Fruit fly (Drosophila melanogaster) whole organism, embryonic: ENCODE measurements around the gene klg.

Source experiments
- Bteb2 ChIP-seq: fragments of 200-800 bp; sonication (Bioruptor generic); optimal IDR thresholded peaks from 2 replicates; lab custom pipeline; 2016; ENCODE audit warnings: missing biosample characterization, missing genetic modification characterization
- CG10654 ChIP-seq: fragments of 200-800 bp; sonication (Bioruptor generic); optimal IDR thresholded peaks from 2 replicates; lab custom pipeline; 2016; ENCODE audit warnings: missing biosample characterization, missing genetic modification characterization
- CG11085 ChIP-seq: fragments of 200-800 bp; sonication (Bioruptor generic); IDR thresholded peaks from 2 replicates; pipeline ENCODE4 v1.3.6; 2022; ENCODE audit warnings: missing biosample characterization, missing genetic modification characterization
- CG11093 ChIP-seq: fragments of 200-800 bp; sonication (Bioruptor generic); IDR thresholded peaks from 3 replicates; pipeline ENCODE4 v1.3.6; 2022; ENCODE audit warnings: missing biosample characterization, missing genetic modification characterization
- CG11247 ChIP-seq: fragments of 200-800 bp; sonication (Bioruptor generic); IDR thresholded peaks from 2 replicates; pipeline ENCODE4 v1.3.6; 2022; ENCODE audit warnings: missing biosample characterization, missing genetic modification characterization
- CG12769 ChIP-seq: fragments of 200-800 bp; sonication (Bioruptor generic); optimal IDR thresholded peaks from 2 replicates; lab custom pipeline; 2019; ENCODE audit warnings: missing biosample characterization, mild to moderate bottlenecking, missing genetic modification characterization, moderate library complexity
- CG13624 ChIP-seq: fragments of 200-800 bp; sonication (Bioruptor generic); optimal IDR thresholded peaks from 2 replicates; lab custom pipeline; 2016; ENCODE audit warnings: missing biosample characterization, missing genetic modification characterization
- CG14710 ChIP-seq: fragments of 200-800 bp; sonication (Bioruptor generic); optimal IDR thresholded peaks from 3 replicates; lab custom pipeline; 2019; ENCODE audit warnings: missing biosample characterization, mild to moderate bottlenecking, missing genetic modification characterization, moderate library complexity
- CG15073 ChIP-seq: fragments of 200-800 bp; sonication (Bioruptor generic); optimal IDR thresholded peaks from 2 replicates; lab custom pipeline; 2016; ENCODE audit warnings: missing biosample characterization, missing genetic modification characterization
- CG2120 ChIP-seq: fragments of 200-800 bp; sonication (Bioruptor generic); optimal IDR thresholded peaks from 3 replicates; lab custom pipeline; 2016; ENCODE audit warnings: missing biosample characterization, missing genetic modification characterization
- CG33557 ChIP-seq: fragments of 200-800 bp; sonication (Bioruptor generic); optimal IDR thresholded peaks from 2 replicates; lab custom pipeline; 2019; ENCODE audit warnings: missing biosample characterization, mild to moderate bottlenecking, missing genetic modification characterization, moderate library complexity
- CG34224 ChIP-seq: fragments of 200-800 bp; sonication (Bioruptor generic); IDR thresholded peaks from 3 replicates; pipeline ENCODE4 v1.3.6; 2022; ENCODE audit warnings: missing biosample characterization, missing genetic modification characterization; ENCODE audit not compliant: partially characterized antibody
- CG3838 ChIP-seq: fragments of 200-800 bp; sonication (Bioruptor generic); optimal IDR thresholded peaks from 3 replicates; lab custom pipeline; 2016; ENCODE audit warnings: missing biosample characterization, missing genetic modification characterization
- CG8359 ChIP-seq: fragments of 200-800 bp; sonication (Bioruptor generic); optimal IDR thresholded peaks from 2 replicates; lab custom pipeline; 2017; ENCODE audit warnings: missing biosample characterization, mild to moderate bottlenecking, missing genetic modification characterization, borderline replicate concordance
- CG8388 ChIP-seq: fragments of 200-800 bp; sonication (Bioruptor generic); optimal IDR thresholded peaks from 2 replicates; lab custom pipeline; 2019; ENCODE audit warnings: missing biosample characterization, mild to moderate bottlenecking, missing genetic modification characterization, moderate library complexity
- CG9215 ChIP-seq: fragments of 200-800 bp; sonication (Bioruptor generic); IDR thresholded peaks from 2 replicates; pipeline ENCODE4 v1.3.6; 2022; ENCODE audit warnings: missing biosample characterization, missing genetic modification characterization
- CTCF ChIP-seq: fragments of 200-800 bp; sonication (Bioruptor generic); optimal IDR thresholded peaks from 2 replicates; lab custom pipeline; 2017; ENCODE audit warnings: missing biosample characterization, mild to moderate bottlenecking, missing genetic modification characterization, moderate library complexity
- Dip2 ChIP-seq: fragments of 200-800 bp; sonication (Bioruptor generic); IDR thresholded peaks from 2 replicates; pipeline ENCODE4 v1.3.6; 2022; ENCODE audit warnings: missing biosample characterization, missing genetic modification characterization
- Elba2 ChIP-seq: fragments of 200-800 bp; sonication (Bioruptor generic); optimal IDR thresholded peaks from 3 replicates; lab custom pipeline; 2016; ENCODE audit warnings: missing biosample characterization, missing genetic modification characterization
- GATAe ChIP-seq: fragments of 200-800 bp; sonication (Bioruptor generic); conservative IDR thresholded peaks from 2 replicates; pipeline ENCODE4 v1.3.6; 2022; ENCODE audit warnings: missing biosample characterization, missing genetic modification characterization
- HLH54F ChIP-seq: fragments of 200-800 bp; sonication (Bioruptor generic); optimal IDR thresholded peaks from 3 replicates; lab custom pipeline; 2016; ENCODE audit warnings: missing biosample characterization, missing genetic modification characterization
- HmgZ ChIP-seq: fragments of 200-800 bp; sonication (Bioruptor generic); optimal IDR thresholded peaks from 2 replicates; lab custom pipeline; 2018; ENCODE audit warnings: missing biosample characterization, mild to moderate bottlenecking, missing genetic modification characterization
- Jarid2 ChIP-seq: fragments of 200-800 bp; sonication (Bioruptor generic); optimal IDR thresholded peaks from 3 replicates; lab custom pipeline; 2017; ENCODE audit warnings: mild to moderate bottlenecking, missing biosample characterization, missing genetic modification reagents, missing genetic modification characterization
- Lhr ChIP-seq: fragments of 200-800 bp; sonication (Bioruptor generic); optimal IDR thresholded peaks from 3 replicates; lab custom pipeline; 2017; ENCODE audit warnings: mild to moderate bottlenecking, missing biosample characterization, missing genetic modification reagents, missing genetic modification characterization
- Lim3 ChIP-seq: fragments of 200-800 bp; sonication (Bioruptor generic); IDR thresholded peaks from 2 replicates; pipeline ENCODE4 v1.3.6; 2022; ENCODE audit warnings: missing biosample characterization, missing genetic modification characterization
- Pdp1 ChIP-seq, 2 experiments: fragments of 200-800 bp; sonication (Bioruptor generic); optimal IDR thresholded peaks; 3 replicates each; lab custom pipeline; 2016; ENCODE audit warnings: missing biosample characterization in 2 of 2, missing genetic modification characterization in 2 of 2, mild to moderate bottlenecking in 1 of 2, moderate library complexity in 1 of 2
- Rx ChIP-seq: fragments of 200-800 bp; sonication (Bioruptor generic); IDR thresholded peaks from 2 replicates; pipeline ENCODE4 v1.3.6; 2022; ENCODE audit warnings: missing biosample characterization, missing genetic modification characterization
- Sin3A ChIP-seq: fragments of >200 bp; optimal IDR thresholded peaks from 2 replicates; lab custom pipeline; 2018
- Sry-β ChIP-seq: fragments of 200-800 bp; sonication (Bioruptor generic); optimal IDR thresholded peaks from 2 replicates; lab custom pipeline; 2018; ENCODE audit warnings: missing biosample characterization, mild to moderate bottlenecking, missing genetic modification characterization, moderate library complexity
- Trl ChIP-seq, 3 experiments: fragments of >200 bp in 2 of 3; fragments of 200-800 bp in 1 of 3; sonication (Bioruptor generic) in 1 of 3; optimal IDR thresholded peaks; 2 replicates in 1 of 3; 3 replicates in 2 of 3; lab custom pipeline; 2016 to 2017; ENCODE audit warnings: missing biosample characterization in 1 of 3, missing genetic modification characterization in 1 of 3
- Xrp1 ChIP-seq: fragments of 200-800 bp; sonication (Bioruptor generic); IDR thresholded peaks from 2 replicates; pipeline ENCODE4 v1.3.6; 2022; ENCODE audit warnings: missing biosample characterization, missing genetic modification characterization
- YL-1 ChIP-seq: fragments of 200-800 bp; sonication (Bioruptor generic); optimal IDR thresholded peaks from 3 replicates; lab custom pipeline; 2017; ENCODE audit warnings: missing biosample characterization, mild to moderate bottlenecking, missing genetic modification characterization
- bsh ChIP-seq, 2 experiments: fragments of 200-800 bp; sonication (Bioruptor generic); optimal IDR thresholded peaks; 2 replicates each; lab custom pipeline; 2017 to 2018; ENCODE audit warnings: mild to moderate bottlenecking in 2 of 2, missing biosample characterization in 2 of 2, missing genetic modification characterization in 2 of 2, moderate library complexity in 1 of 2
- cad ChIP-seq: fragments of >200 bp; optimal IDR thresholded peaks from 2 replicates; lab custom pipeline; 2017; ENCODE audit warnings: missing biosample characterization, missing genetic modification characterization
- cwo ChIP-seq: fragments of 200-800 bp; sonication (Bioruptor generic); optimal IDR thresholded peaks from 3 replicates; lab custom pipeline; 2017; ENCODE audit warnings: missing biosample characterization, missing genetic modification characterization, mild to moderate bottlenecking, moderate library complexity, missing genetic modification reagents
- fru ChIP-seq: fragments of >200 bp; optimal IDR thresholded peaks from 2 replicates; lab custom pipeline; 2017
- inv ChIP-seq: fragments of 200-800 bp; sonication (Bioruptor generic); IDR thresholded peaks from 2 replicates; pipeline ENCODE4 v1.3.6; 2022; ENCODE audit warnings: missing biosample characterization, missing genetic modification characterization; ENCODE audit not compliant: partially characterized antibody
- jigr1 ChIP-seq: fragments of 200-800 bp; sonication (Bioruptor generic); IDR thresholded peaks from 3 replicates; pipeline ENCODE4 v1.3.6; 2022; ENCODE audit warnings: missing biosample characterization, missing genetic modification characterization
- kah ChIP-seq: fragments of 200-800 bp; sonication (Bioruptor generic); optimal IDR thresholded peaks from 2 replicates; lab custom pipeline; 2018; ENCODE audit warnings: missing biosample characterization, mild to moderate bottlenecking, missing genetic modification characterization
- klu ChIP-seq: fragments of 200-800 bp; sonication (Bioruptor generic); IDR thresholded peaks from 2 replicates; pipeline ENCODE4 v1.3.6; 2022; ENCODE audit warnings: missing biosample characterization, missing genetic modification characterization
- kni ChIP-seq: fragments of 200-800 bp; sonication (Bioruptor generic); optimal IDR thresholded peaks from 3 replicates; lab custom pipeline; 2017; ENCODE audit warnings: mild to moderate bottlenecking, missing biosample characterization, missing genetic modification reagents, missing genetic modification characterization
- maf-S ChIP-seq: fragments of 200-800 bp; sonication (Bioruptor generic); optimal IDR thresholded peaks from 2 replicates; lab custom pipeline; 2016; ENCODE audit warnings: missing biosample characterization, missing genetic modification characterization
- nmo ChIP-seq: fragments of 200-800 bp; sonication (Bioruptor generic); optimal IDR thresholded peaks from 2 replicates; lab custom pipeline; 2018; ENCODE audit warnings: missing biosample characterization, mild to moderate bottlenecking, missing genetic modification characterization, moderate library complexity
- phol ChIP-seq: fragments of 200-800 bp; sonication (Bioruptor generic); optimal IDR thresholded peaks from 3 replicates; lab custom pipeline; 2018; ENCODE audit warnings: missing biosample characterization, mild to moderate bottlenecking, missing genetic modification characterization, moderate library complexity
- sc ChIP-seq, 3 experiments: fragments of >200 bp in 2 of 3; fragments of 200-800 bp in 1 of 3; sonication (Bioruptor generic) in 1 of 3; optimal IDR thresholded peaks; 2 replicates in 2 of 3; 3 replicates in 1 of 3; lab custom pipeline; 2017; ENCODE audit warnings: mild to moderate bottlenecking in 1 of 3, missing biosample characterization in 1 of 3, missing genetic modification characterization in 1 of 3, missing genetic modification reagents in 1 of 3
- sob ChIP-seq: fragments of 200-800 bp; sonication (Bioruptor generic); IDR thresholded peaks from 2 replicates; pipeline ENCODE4 v1.3.6; 2022; ENCODE audit warnings: missing biosample characterization, missing genetic modification characterization
- tap ChIP-seq: fragments of 200-800 bp; optimal IDR thresholded peaks from 3 replicates; lab custom pipeline; 2019; ENCODE audit warnings: missing biosample characterization, mild to moderate bottlenecking, missing genetic modification characterization, moderate library complexity
- unpg ChIP-seq: fragments of 200-800 bp; sonication (Bioruptor generic); optimal IDR thresholded peaks from 3 replicates; lab custom pipeline; 2018; ENCODE audit warnings: missing biosample characterization, mild to moderate bottlenecking, missing genetic modification characterization, moderate library complexity
- wek ChIP-seq: fragments of 200-800 bp; sonication (Bioruptor generic); optimal IDR thresholded peaks from 3 replicates; lab custom pipeline; 2018; ENCODE audit warnings: missing biosample characterization, mild to moderate bottlenecking, missing genetic modification characterization, moderate library complexity
- z ChIP-seq: fragments of 200-800 bp; sonication (Bioruptor generic); IDR thresholded peaks from 3 replicates; pipeline ENCODE4 v1.3.6; 2022; ENCODE audit warnings: missing biosample characterization, missing genetic modification characterization
- zen ChIP-seq: fragments of 200-800 bp; sonication (Bioruptor generic); optimal IDR thresholded peaks from 3 replicates; lab custom pipeline; 2018; ENCODE audit warnings: missing biosample characterization, mild to moderate bottlenecking, missing genetic modification characterization, moderate library complexity

klg gene

dm6 chr3R:22886832-22887231 is 12.3 kb upstream of the klg start (continued):
- peak; percentile 51 for TF ChIP-seq tap (tag; lab: Kevin White, UChicago)
- no peak for TF ChIP-seq HLH54F (GFP tag; lab: Kevin White, UChicago)
- peak; percentile 44 for TF ChIP-seq CG14710
- TF ChIP-seq Elba2 (GFP tag; lab: Kevin White, UChicago), result no peak
- TF ChIP-seq CG2120 (GFP tag; lab: Kevin White, UChicago), result no peak
- TF ChIP-seq phol (tag; lab: Kevin White, UChicago), result peak; percentile 58
- TF ChIP-seq CG11247 (GFP tag; lab: Robert Waterston, UW), result no peak
- TF ChIP-seq Jarid2 (GFP tag; lab: Kevin White, UChicago), result no peak
- TF ChIP-seq jigr1 (GFP tag; lab: Robert Waterston, UW), result no peak
- no peak for TF ChIP-seq CTCF (GFP tag; lab: Kevin White, UChicago)
- TF ChIP-seq CG33557, result no peak
- TF ChIP-seq CG8388 (GFP tag; lab: Kevin White, UChicago), result peak; percentile 38
- TF ChIP-seq kah (GFP tag; lab: Kevin White, UChicago), result no peak
- 0 out of 2 replicates have a peak, but pooled peaks have one; percentile 17 for TF ChIP-seq Rx (GFP tag; lab: Robert Waterston, UW)
- TF ChIP-seq Pdp1 (GFP tag; optimal IDR thresholded peaks at IDR 0.05; lab: Kevin White, UChicago), result peak in 1 of 2 experiments; percentile 31
- no peak for TF ChIP-seq HmgZ
- TF ChIP-seq fru (lab: Kevin White, UChicago), result no peak
- TF ChIP-seq CG10654 (GFP tag; lab: Kevin White, UChicago), result no peak
- no peak for TF ChIP-seq CG11085 (GFP tag; lab: Robert Waterston, UW)
- TF ChIP-seq Sry-β (GFP tag; lab: Kevin White, UChicago), result no peak
- TF ChIP-seq cwo, result peak; percentile 7
- TF ChIP-seq z (GFP tag; lab: Robert Waterston, UW), result no peak
- no peak for TF ChIP-seq inv
- TF ChIP-seq unpg (GFP tag; lab: Kevin White, UChicago), result peak; percentile 47
- TF ChIP-seq kni (GFP tag; lab: Kevin White, UChicago), result no peak
- no peak for TF ChIP-seq CG11093
- peak; percentile 89 for TF ChIP-seq zen (tag; lab: Kevin White, UChicago)
- no peak for TF ChIP-seq Lhr (GFP tag; lab: Kevin White, UChicago)
- peak; percentile 52 for TF ChIP-seq nmo (GFP tag; lab: Kevin White, UChicago)
- no peak for TF ChIP-seq YL-1 (GFP tag; lab: Kevin White, UChicago)
- TF ChIP-seq CG13624 (GFP tag; lab: Kevin White, UChicago), result no peak
- TF ChIP-seq sob (GFP tag; lab: Robert Waterston, UW), result no peak
- no peak for TF ChIP-seq maf-S (GFP tag; lab: Kevin White, UChicago)
- no peak for TF ChIP-seq cad (GFP tag; lab: Kevin White, UChicago)
- no peak for TF ChIP-seq CG34224 (GFP tag; lab: Robert Waterston, UW)
- TF ChIP-seq Xrp1 (GFP tag; lab: Robert Waterston, UW), result peak; percentile 53; the same call in 1 of the 2 replicates
- TF ChIP-seq wek, result no peak
- TF ChIP-seq bsh (GFP tag; optimal IDR thresholded peaks at IDR 0.05; lab: Kevin White, UChicago), result peak in 1 of 2 experiments; percentile 64
- TF ChIP-seq Sin3A (lab: Kevin White, UChicago), result no peak
- no peak for TF ChIP-seq Bteb2 (GFP tag; lab: Kevin White, UChicago)
- TF ChIP-seq Lim3 (GFP tag; lab: Robert Waterston, UW), result no peak
- no peak for TF ChIP-seq Trl (optimal IDR thresholded peaks at IDR 0.05; lab: Kevin White, UChicago)
- TF ChIP-seq Trl (GFP tag; optimal IDR thresholded peaks at IDR 0.05; lab: Kevin White, UChicago), result peak; percentile 12
- TF ChIP-seq CG9215 (GFP tag; lab: Robert Waterston, UW), result no peak
- TF ChIP-seq sc (optimal IDR thresholded peaks at IDR 0.05; lab: Kevin White, UChicago), result no peak
- TF ChIP-seq sc (GFP tag; optimal IDR thresholded peaks at IDR 0.05; lab: Kevin White, UChicago), result no peak
- no peak for TF ChIP-seq CG12769 (tag; lab: Kevin White, UChicago)
- TF ChIP-seq CG3838 (GFP tag; lab: Kevin White, UChicago), result no peak
- TF ChIP-seq Dip2 (GFP tag; lab: Robert Waterston, UW), result no peak
- TF ChIP-seq CG15073 (GFP tag; lab: Kevin White, UChicago), result no peak
- no peak for TF ChIP-seq GATAe (GFP tag; lab: Robert Waterston, UW)
- TF ChIP-seq klu (GFP tag; lab: Robert Waterston, UW), result no peak
- peak; percentile 4 for TF ChIP-seq CG8359 (GFP tag; lab: Kevin White, UChicago)
